Fruit fly (Drosophila melanogaster): Measurements from ENCODE around the gene CG42613.
A peak's percentile ranks its signal among the peaks of the same experiment; 100 is the strongest.

The CG42613 gene

dm6 chr3R:18895227-18895626 lies 33.8 kb upstream of the CG42613 start:
- TF ChIP-seq CG31441 (GFP tag; IDR thresholded peaks at IDR 0.05) (peak; percentile 55), tna (GFP tag; IDR thresholded peaks at IDR 0.05; ENCODE audit: partially characterized antibody) (no peak), Kr (GFP tag; optimal IDR thresholded peaks at IDR 0.05) (no peak), Antp (GFP tag; optimal IDR thresholded peaks at IDR 0.05) (no peak), ase (GFP tag; IDR thresholded peaks at IDR 0.05) (peak; percentile 65; the same call in 2 of the 3 replicates), sob (GFP tag; IDR thresholded peaks at IDR 0.05) (peak; percentile 86), Ravus (GFP tag; IDR thresholded peaks at IDR 0.05) (peak; percentile 52), CG11696 (GFP tag; IDR thresholded peaks at IDR 0.05) (peak; percentile 52; the same call in 1 of the 2 replicates), row (GFP tag; IDR thresholded peaks at IDR 0.05) (peak; percentile 69; the same call in 2 of the 3 replicates), CG7745 (tag; optimal IDR thresholded peaks at IDR 0.05) (no peak), Hmr (GFP tag; optimal IDR thresholded peaks at IDR 0.05) (peak; percentile 16), al (GFP tag; IDR thresholded peaks at IDR 0.05) (peak; percentile 74), CG9727 (GFP tag; optimal IDR thresholded peaks at IDR 0.05) (no peak), GATAe (GFP tag; conservative IDR thresholded peaks at IDR 0.05) (peak; percentile 99), Hr51 (GFP tag; optimal IDR thresholded peaks at IDR 0.05) (no peak), ranshi (GFP tag; IDR thresholded peaks at IDR 0.05) (peak; percentile 78; the same call in 1 of the 2 replicates), CG9797 (GFP tag; optimal IDR thresholded peaks at IDR 0.05) (no peak), lab (GFP tag; optimal IDR thresholded peaks at IDR 0.05) (peak; percentile 62), pho (GFP tag; optimal IDR thresholded peaks at IDR 0.05) (no peak), pb (GFP tag; optimal IDR thresholded peaks at IDR 0.05) (no peak), CG3281 (GFP tag; optimal IDR thresholded peaks at IDR 0.05) (peak; percentile 46), Vsx1 (GFP tag; optimal IDR thresholded peaks at IDR 0.05) (no peak), CG14667 (GFP tag; IDR thresholded peaks at IDR 0.05) (peak; percentile 77), grau (tag; optimal IDR thresholded peaks at IDR 0.05) (no peak), sc (optimal IDR thresholded peaks at IDR 0.05) (no peak), sc (GFP tag; optimal IDR thresholded peaks at IDR 0.05) (no peak), gro (GFP tag; optimal IDR thresholded peaks at IDR 0.05) (no peak), bsh (GFP tag; optimal IDR thresholded peaks at IDR 0.05) (no peak), ash1 (GFP tag; optimal IDR thresholded peaks at IDR 0.05) (no peak), Rx (GFP tag; IDR thresholded peaks at IDR 0.05) (peak; percentile 55), vvl (GFP tag; IDR thresholded peaks at IDR 0.05) (peak; percentile 81; the same call in 1 of the 2 replicates), slbo (GFP tag; IDR thresholded peaks at IDR 0.05) (0 out of 2 replicates have a peak, but pooled peaks have one; percentile 34), wek (GFP tag; optimal IDR thresholded peaks at IDR 0.05) (no peak), CG6689 (GFP tag; IDR thresholded peaks at IDR 0.05) (peak; percentile 55), CG17361 (GFP tag; IDR thresholded peaks at IDR 0.05) (no peak; the same call in 2 of the 3 replicates), CG7357 (GFP tag; IDR thresholded peaks at IDR 0.05) (peak; percentile 58; the same call in 1 of the 3 replicates), MBD-R2 (GFP tag; IDR thresholded peaks at IDR 0.05) (peak; percentile 44; the same call in 1 of the 2 replicates), klu (GFP tag; IDR thresholded peaks at IDR 0.05) (peak; percentile 13; the same call in 1 of the 2 replicates), btn (GFP tag; optimal IDR thresholded peaks at IDR 0.05) (no peak), Meics (GFP tag; optimal IDR thresholded peaks at IDR 0.05) (peak; percentile 97), CG2678 (tag; optimal IDR thresholded peaks at IDR 0.05) (peak; percentile 51), CG10565 (GFP tag; optimal IDR thresholded peaks at IDR 0.05) (no peak), ems (GFP tag; optimal IDR thresholded peaks at IDR 0.05) (no peak), CG3726 (GFP tag; IDR thresholded peaks at IDR 0.05) (no peak), Deaf1 (tag; optimal IDR thresholded peaks at IDR 0.05) (peak; percentile 41), B-H1 (GFP tag; IDR thresholded peaks at IDR 0.05) (peak; percentile 60; the same call in 2 of the 3 replicates), psq (GFP tag; optimal IDR thresholded peaks at IDR 0.05) (no peak), Rfx (GFP tag; IDR thresholded peaks at IDR 0.05) (peak; percentile 87), bcd (GFP tag; optimal IDR thresholded peaks at IDR 0.05) (no peak), croc (GFP tag; conservative IDR thresholded peaks at IDR 0.05) (no peak), NFAT (GFP tag; IDR thresholded peaks at IDR 0.05) (peak; percentile 77), emc (GFP tag; optimal IDR thresholded peaks at IDR 0.05) (no peak)
